Worm (Caenorhabditis elegans) whole organism, midembryonic: ENCODE measurements around the gene lipl-3.

ENCODE experiments used
- cog-1 ChIP-seq: sonication (generic microtip); optimal IDR thresholded peaks from 2 replicates; lab custom pipeline; 2016; ENCODE audit warnings: missing genetic modification characterization, missing compliant biosample characterization
- klf-2 ChIP-seq: fragments of 200-800 bp; sonication (Bioruptor generic); conservative IDR thresholded peaks from 2 replicates; pipeline ENCODE4 v1.3.6; 2022; ENCODE audit warnings: missing genetic modification reagents, missing genetic modification characterization, missing compliant biosample characterization

DNA sequence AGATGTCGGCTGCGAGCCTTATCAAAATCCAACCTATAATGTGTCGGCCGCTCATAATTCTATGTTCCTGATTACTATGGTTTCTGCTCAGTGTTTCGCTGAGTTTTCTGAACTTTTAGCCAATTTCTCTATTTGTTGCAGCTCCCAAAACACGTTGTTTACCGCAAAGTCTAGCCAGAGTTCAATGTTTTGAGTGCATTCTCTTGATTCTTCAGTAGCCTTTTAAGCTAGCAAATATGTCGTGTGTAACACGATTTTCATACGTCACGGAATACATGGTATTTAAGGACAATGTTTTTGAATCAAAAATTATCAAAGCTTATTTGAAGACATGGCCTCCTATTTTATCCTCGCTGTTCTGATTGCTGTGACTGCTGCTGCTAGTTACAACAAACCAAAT is 18.8 kb downstream of the lipl-3 start, which contains the start of gene srlf-19:
- TF ChIP-seq klf-2 (GFP tag; lab: Robert Waterston, UW) (no peak), cog-1 (tag; lab: Kevin White, UChicago) (no peak)
